Fruit fly (Drosophila melanogaster) S2 (cell line): ENCODE results near the gene CG11498.

ENCODE experiments used
- CG8478 ChIP-seq: fragments of >200 bp; optimal IDR thresholded peaks from 2 replicates; lab custom pipeline; 2018
- CTCF ChIP-seq, 2 experiments: fragments of >200 bp; optimal IDR thresholded peaks; 2 replicates each; lab custom pipeline; 2018

DNA sequence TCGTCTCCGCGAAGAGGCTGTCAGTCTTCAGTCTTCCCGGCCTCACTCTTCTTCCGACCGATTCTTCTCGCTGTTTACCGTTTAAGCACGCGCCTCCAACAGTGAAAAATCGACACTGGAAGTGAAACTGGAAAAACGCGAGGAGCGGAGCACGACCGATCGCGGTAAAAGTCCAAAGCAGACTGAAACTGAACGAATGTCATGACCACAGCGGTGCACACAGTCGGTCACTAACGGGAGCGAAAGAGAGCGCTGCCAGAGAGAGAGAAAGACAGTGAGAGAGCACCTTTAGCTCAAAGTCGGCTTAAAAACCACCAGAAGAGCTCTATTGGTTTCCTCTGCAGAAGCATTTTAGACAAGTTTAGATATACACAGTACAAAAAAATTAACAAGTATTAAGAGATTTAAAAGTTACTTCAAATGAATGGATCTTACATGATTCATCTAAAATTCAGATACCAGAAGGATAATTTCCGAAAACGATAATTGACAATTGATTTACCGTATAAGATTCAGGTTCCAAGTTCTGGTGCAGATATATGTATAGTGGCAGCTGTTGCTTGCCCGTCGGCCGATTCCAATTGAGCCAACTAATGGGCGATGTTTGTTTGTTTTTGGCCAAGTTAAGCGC lies at the start of gene CG11498:
- no peak for TF ChIP-seq CG8478 (lab: Kevin White, UChicago)
- TF ChIP-seq CTCF (optimal IDR thresholded peaks at IDR 0.05; lab: Kevin White, UChicago), result no peak
